Worm (Caenorhabditis elegans) whole organism, L1 larva: ENCODE data around the gene C51E3.9.

Source experiments
- C04F5.9 ChIP-seq: sonication (generic microtip); optimal IDR thresholded peaks from 2 replicates; lab custom pipeline; 2016; ENCODE audit warnings: missing genetic modification characterization, missing compliant biosample characterization
- C34B4.2 ChIP-seq: sonication (generic microtip); optimal IDR thresholded peaks from 2 replicates; lab custom pipeline; 2017; ENCODE audit warnings: mild to moderate bottlenecking, missing genetic modification characterization, missing compliant biosample characterization
- Y116A8C.19 ChIP-seq: sonication (generic microtip); optimal IDR thresholded peaks from 2 replicates; lab custom pipeline; 2016; ENCODE audit warnings: missing compliant biosample characterization, missing genetic modification characterization, borderline replicate concordance
- aha-1 ChIP-seq: fragments of 150-350 bp; optimal IDR thresholded peaks from 2 replicates; lab custom pipeline; 2014; ENCODE audit warnings: missing biosample characterization, missing genetic modification characterization
- ama-1 ChIP-seq: fragments of 150-350 bp; optimal IDR thresholded peaks from 2 replicates; lab custom pipeline; 2014
- blmp-1 ChIP-seq: fragments of 150-350 bp; optimal IDR thresholded peaks from 2 replicates; lab custom pipeline; 2014; ENCODE audit warnings: missing biosample characterization, missing genetic modification characterization
- ceh-63 ChIP-seq: fragments of 200-800 bp; sonication (Bioruptor generic); optimal IDR thresholded peaks from 2 replicates; lab custom pipeline; 2018; ENCODE audit warnings: mild to moderate bottlenecking, missing genetic modification characterization, missing compliant biosample characterization
- ceh-8 ChIP-seq: fragments of 200-800 bp; sonication (Bioruptor generic); optimal IDR thresholded peaks from 2 replicates; lab custom pipeline; 2018; ENCODE audit warnings: mild to moderate bottlenecking, missing genetic modification characterization, moderate library complexity, missing compliant biosample characterization
- ceh-82 ChIP-seq, 3 experiments: fragments of 150-350 bp in 1 of 3; sonication (generic microtip) in 2 of 3; optimal IDR thresholded peaks; 2 replicates each; lab custom pipeline; 2014 to 2017; ENCODE audit warnings: missing biosample characterization in 3 of 3, missing genetic modification characterization in 3 of 3
- ceh-88 ChIP-seq: fragments of 200-800 bp; sonication (Bioruptor generic); IDR thresholded peaks from 2 replicates; pipeline ENCODE4 v1.3.6; 2022; ENCODE audit warnings: missing genetic modification characterization, missing compliant biosample characterization
- ces-1 ChIP-seq: fragments of 150-350 bp; optimal IDR thresholded peaks from 2 replicates; lab custom pipeline; 2014; ENCODE audit warnings: missing biosample characterization, missing genetic modification reagents, missing genetic modification characterization
- dsc-1 ChIP-seq: sonication (generic microtip); optimal IDR thresholded peaks from 2 replicates; lab custom pipeline; 2016; ENCODE audit warnings: mild to moderate bottlenecking, missing genetic modification characterization, missing compliant biosample characterization
- elt-2 ChIP-seq: sonication (generic microtip); optimal IDR thresholded peaks from 2 replicates; lab custom pipeline; 2016; ENCODE audit warnings: missing genetic modification characterization, mild to moderate bottlenecking, inconsistent platforms, missing compliant biosample characterization, missing genetic modification reagents
- elt-3 ChIP-seq, 6 experiments: fragments of 150-350 bp in 1 of 6; sonication (generic microtip); optimal IDR thresholded peaks; 2 replicates each; lab custom pipeline; 2017 to 2018; ENCODE audit warnings: missing biosample characterization in 6 of 6, missing genetic modification characterization in 6 of 6, inconsistent platforms in 1 of 6
- ets-5 ChIP-seq: fragments of 200-800 bp; sonication (Bioruptor generic); IDR thresholded peaks from 2 replicates; pipeline ENCODE4 v1.3.6; 2022; ENCODE audit warnings: missing genetic modification characterization, missing compliant biosample characterization
- fkh-10 ChIP-seq: sonication (generic microtip); optimal IDR thresholded peaks from 2 replicates; lab custom pipeline; 2017; ENCODE audit warnings: missing biosample characterization, missing genetic modification reagents, missing genetic modification characterization
- fos-1 ChIP-seq: fragments of 150-350 bp; optimal IDR thresholded peaks from 2 replicates; lab custom pipeline; 2014; ENCODE audit warnings: missing biosample characterization, missing genetic modification characterization
- grh-1 ChIP-seq: fragments of 200-800 bp; sonication (Bioruptor generic); IDR thresholded peaks from 2 replicates; pipeline ENCODE4 v1.3.6; 2022; ENCODE audit warnings: missing genetic modification reagents, missing genetic modification characterization, missing compliant biosample characterization
- hlh-17 ChIP-seq: fragments of 200-800 bp; sonication (Bioruptor generic); optimal IDR thresholded peaks from 2 replicates; lab custom pipeline; 2018; ENCODE audit warnings: missing genetic modification characterization, mild to moderate bottlenecking, missing compliant biosample characterization, moderate library complexity, borderline replicate concordance
- hpl-2 ChIP-seq: fragments of 150-350 bp; optimal IDR thresholded peaks from 2 replicates; lab custom pipeline; 2014; ENCODE audit warnings: missing biosample characterization, missing genetic modification reagents, missing genetic modification characterization
- isw-1 ChIP-seq: fragments of 200-800 bp; sonication (Bioruptor generic); IDR thresholded peaks from 2 replicates; pipeline ENCODE4 v1.3.6; 2022; ENCODE audit warnings: missing genetic modification characterization, missing compliant biosample characterization
- lin-13 ChIP-seq: fragments of 150-350 bp; optimal IDR thresholded peaks from 2 replicates; lab custom pipeline; 2014; ENCODE audit warnings: missing biosample characterization, missing genetic modification reagents, missing genetic modification characterization
- lin-15B ChIP-seq: fragments of 150-350 bp; sonication (generic microtip); optimal IDR thresholded peaks from 3 replicates; lab custom pipeline; 2014; ENCODE audit warnings: missing biosample characterization, missing genetic modification characterization
- lin-35 ChIP-seq, 2 experiments: fragments of 150-350 bp; optimal IDR thresholded peaks; 2 replicates each; lab custom pipeline; 2014; ENCODE audit warnings: missing biosample characterization in 2 of 2, missing genetic modification characterization in 2 of 2, missing genetic modification reagents in 2 of 2
- lir-3 ChIP-seq: sonication (generic microtip); optimal IDR thresholded peaks from 2 replicates; lab custom pipeline; 2016; ENCODE audit warnings: mild to moderate bottlenecking, missing genetic modification characterization, moderate library complexity, missing compliant biosample characterization; ENCODE audit not compliant: poor library complexity
- mdl-1 ChIP-seq, 2 experiments: fragments of 150-350 bp; optimal IDR thresholded peaks; 2 replicates each; lab custom pipeline; 2014 to 2017; ENCODE audit warnings: missing biosample characterization in 2 of 2, missing genetic modification characterization in 2 of 2, inconsistent platforms in 1 of 2
- mef-2 ChIP-seq: fragments of 150-350 bp; optimal IDR thresholded peaks from 2 replicates; lab custom pipeline; 2014; ENCODE audit warnings: missing biosample characterization, missing genetic modification characterization
- mep-1 ChIP-seq: fragments of 150-350 bp; optimal IDR thresholded peaks from 2 replicates; lab custom pipeline; 2014; ENCODE audit warnings: missing biosample characterization, missing genetic modification characterization
- nhr-11 ChIP-seq: fragments of 150-350 bp; optimal IDR thresholded peaks from 2 replicates; lab custom pipeline; 2014; ENCODE audit warnings: missing biosample characterization, missing genetic modification characterization
- nhr-20 ChIP-seq: sonication (generic microtip); optimal IDR thresholded peaks from 2 replicates; lab custom pipeline; 2016; ENCODE audit warnings: mild to moderate bottlenecking, missing genetic modification characterization, missing compliant biosample characterization
- nhr-237 ChIP-seq: fragments of 150-350 bp; optimal IDR thresholded peaks from 2 replicates; lab custom pipeline; 2014; ENCODE audit warnings: missing biosample characterization, missing genetic modification characterization
- nhr-28 ChIP-seq: fragments of 150-350 bp; optimal IDR thresholded peaks from 2 replicates; lab custom pipeline; 2014; ENCODE audit warnings: missing biosample characterization, missing genetic modification characterization
- nhr-47 ChIP-seq: sonication (generic microtip); optimal IDR thresholded peaks from 2 replicates; lab custom pipeline; 2016; ENCODE audit warnings: mild to moderate bottlenecking, missing genetic modification characterization, moderate library complexity, missing compliant biosample characterization
- nhr-71 ChIP-seq: sonication (generic microtip); optimal IDR thresholded peaks from 2 replicates; lab custom pipeline; 2016; ENCODE audit warnings: mild to moderate bottlenecking, missing genetic modification characterization, moderate library complexity, missing compliant biosample characterization
- nhr-77 ChIP-seq: fragments of 150-350 bp; optimal IDR thresholded peaks from 2 replicates; lab custom pipeline; 2014; ENCODE audit warnings: missing biosample characterization, missing genetic modification characterization
- nhr-84 ChIP-seq: sonication (generic microtip); optimal IDR thresholded peaks from 2 replicates; lab custom pipeline; 2017; ENCODE audit warnings: missing biosample characterization, missing genetic modification characterization
- nhr-85 ChIP-seq: sonication (generic microtip); peaks from one replicate; lab custom pipeline; 2016; ENCODE audit warnings: missing genetic modification characterization, inconsistent platforms, missing compliant biosample characterization
- nhr-90 ChIP-seq: sonication (generic microtip); optimal IDR thresholded peaks from 2 replicates; lab custom pipeline; 2016; ENCODE audit warnings: mild to moderate bottlenecking, missing genetic modification characterization, missing compliant biosample characterization; ENCODE audit not compliant: poor library complexity
- pag-3 ChIP-seq: sonication (generic microtip); optimal IDR thresholded peaks from 2 replicates; lab custom pipeline; 2017; ENCODE audit warnings: missing genetic modification characterization, mild to moderate bottlenecking, missing compliant biosample characterization, antibody characterized with exemption, borderline replicate concordance; ENCODE audit not compliant: insufficient read depth
- pqm-1 ChIP-seq: sonication (generic microtip); optimal IDR thresholded peaks from 3 replicates; lab custom pipeline; 2017; ENCODE audit warnings: missing biosample characterization, missing genetic modification characterization
- rnt-1 ChIP-seq: sonication (generic microtip); optimal IDR thresholded peaks from 2 replicates; lab custom pipeline; 2016; ENCODE audit warnings: mild to moderate bottlenecking, missing genetic modification characterization, moderate library complexity, missing compliant biosample characterization
- skn-1 ChIP-seq: fragments of 150-350 bp; optimal IDR thresholded peaks from 2 replicates; lab custom pipeline; 2014; ENCODE audit warnings: missing biosample characterization, missing genetic modification characterization
- snu-23 ChIP-seq: sonication (generic microtip); optimal IDR thresholded peaks from 2 replicates; lab custom pipeline; 2016; ENCODE audit warnings: missing genetic modification characterization, missing compliant biosample characterization
- sup-37 ChIP-seq: fragments of 200-800 bp; sonication (Bioruptor generic); optimal IDR thresholded peaks from 2 replicates; lab custom pipeline; 2018; ENCODE audit warnings: mild to moderate bottlenecking, missing genetic modification characterization, missing compliant biosample characterization
- tbx-2 ChIP-seq: sonication (generic microtip); optimal IDR thresholded peaks from 2 replicates; lab custom pipeline; 2016; ENCODE audit warnings: missing genetic modification characterization, missing compliant biosample characterization
- tlp-1 ChIP-seq: fragments of 150-350 bp; optimal IDR thresholded peaks from 2 replicates; lab custom pipeline; 2014; ENCODE audit warnings: missing biosample characterization, missing genetic modification characterization
- unc-130 ChIP-seq: fragments of 150-350 bp; optimal IDR thresholded peaks from 2 replicates; lab custom pipeline; 2017; ENCODE audit warnings: missing biosample characterization, missing genetic modification characterization, inconsistent platforms
- unc-30 ChIP-seq: sonication (generic microtip); optimal IDR thresholded peaks from 2 replicates; lab custom pipeline; 2017; ENCODE audit warnings: missing biosample characterization, missing genetic modification characterization
- unc-62 ChIP-seq: fragments of 150-350 bp; optimal IDR thresholded peaks from 2 replicates; lab custom pipeline; 2014; ENCODE audit warnings: missing biosample characterization, missing genetic modification reagents, missing genetic modification characterization
- vab-15 ChIP-seq: sonication (generic microtip); optimal IDR thresholded peaks from 2 replicates; lab custom pipeline; 2017; ENCODE audit warnings: missing genotype, mild to moderate bottlenecking, missing genetic modification characterization, missing compliant biosample characterization
- xbp-1 ChIP-seq: sonication (generic microtip); optimal IDR thresholded peaks from 2 replicates; lab custom pipeline; 2016; ENCODE audit warnings: missing genetic modification characterization, missing compliant biosample characterization
- zag-1 ChIP-seq: fragments of 150-350 bp; optimal IDR thresholded peaks from 2 replicates; lab custom pipeline; 2014; ENCODE audit warnings: missing biosample characterization, missing genetic modification characterization
- zip-4 ChIP-seq: fragments of 200-800 bp; sonication (Bioruptor generic); optimal IDR thresholded peaks from 2 replicates; lab custom pipeline; 2018; ENCODE audit warnings: mild to moderate bottlenecking, missing genetic modification characterization, moderate library complexity, missing compliant biosample characterization
- ztf-4 ChIP-seq: fragments of 150-350 bp; optimal IDR thresholded peaks from 2 replicates; lab custom pipeline; 2014; ENCODE audit warnings: missing biosample characterization, missing genetic modification characterization

C51E3.9 gene

DNA sequence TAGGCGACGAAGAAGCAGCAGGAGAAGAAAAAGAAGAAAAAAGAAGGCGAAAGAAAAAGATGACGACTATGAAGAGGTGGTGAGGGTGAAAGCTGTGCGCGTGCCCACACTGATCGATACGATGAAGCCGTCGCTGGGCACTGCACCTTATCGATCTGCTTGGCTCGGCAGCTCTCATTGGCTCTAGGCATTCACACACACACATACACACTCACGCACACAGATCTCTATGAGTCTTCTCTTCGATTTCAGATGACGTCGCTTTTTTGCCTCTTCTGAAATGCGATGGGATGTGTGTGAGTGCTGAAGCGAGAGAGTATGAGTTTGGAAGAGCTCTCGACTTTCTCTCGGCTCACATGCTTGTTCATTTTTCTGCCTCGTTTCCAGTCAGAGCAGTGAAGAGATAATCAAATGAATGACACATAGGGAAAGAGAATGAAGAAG lies 28.9 kb downstream of the C51E3.9 start (continued):
- TF ChIP-seq hlh-17 (GFP tag; lab: Kevin White, UChicago) (no peak), lin-35 (GFP tag; optimal IDR thresholded peaks at IDR 0.05; lab: Kevin White, UChicago) (peak in 1 of 2 experiments; percentile 62), hpl-2 (no peak), nhr-84 (tag; lab: Kevin White, UChicago) (no peak), blmp-1 (tag; lab: Kevin White, UChicago) (no peak), unc-62 (GFP tag; lab: Kevin White, UChicago) (no peak), pag-3 (tag; lab: Kevin White, UChicago) (no peak), unc-130 (tag; lab: Kevin White, UChicago) (no peak), tbx-2 (peak; percentile 82), Y116A8C.19 (tag; lab: Kevin White, UChicago) (no peak), mdl-1 (tag; optimal IDR thresholded peaks at IDR 0.05; lab: Kevin White, UChicago) (peak in 1 of 2 experiments; percentile 51), lin-15B (tag; lab: Kevin White, UChicago) (peak; percentile 5), lin-13 (GFP tag; lab: Kevin White, UChicago) (peak; percentile 71), pqm-1 (tag; lab: Kevin White, UChicago) (no peak), fkh-10 (peak; percentile 97), elt-3 (tag; optimal IDR thresholded peaks at IDR 0.05; lab: Kevin White, UChicago) (no peak), grh-1 (GFP tag; lab: Robert Waterston, UW) (no peak), ceh-8 (GFP tag; lab: Kevin White, UChicago) (peak; percentile 77), ztf-4 (tag; lab: Kevin White, UChicago) (peak; percentile 76), zip-4 (GFP tag; lab: Kevin White, UChicago) (no peak), nhr-11 (tag; lab: Kevin White, UChicago) (no peak), ceh-63 (GFP tag; lab: Kevin White, UChicago) (no peak), nhr-85 (tag; lab: Kevin White, UChicago) (no peak), nhr-90 (tag; lab: Kevin White, UChicago) (no peak), dsc-1 (peak; percentile 68), ces-1 (GFP tag; lab: Kevin White, UChicago) (peak; percentile 70), ama-1 (lab: Kevin White, UChicago) (no peak), fos-1 (peak; percentile 74), nhr-28 (tag; lab: Kevin White, UChicago) (no peak), elt-2 (no peak), lir-3 (no peak), isw-1 (GFP tag; lab: Robert Waterston, UW) (peak; percentile 78), C34B4.2 (no peak), ceh-82 (tag; optimal IDR thresholded peaks at IDR 0.05; lab: Kevin White, UChicago) (peak; percentile 44 to 81 (median 54)), xbp-1 (tag; lab: Kevin White, UChicago) (peak; percentile 66), snu-23 (GFP tag; lab: Kevin White, UChicago) (peak; percentile 71), sup-37 (no peak), nhr-77 (tag; lab: Kevin White, UChicago) (no peak), rnt-1 (tag; lab: Kevin White, UChicago) (no peak), zag-1 (tag; lab: Kevin White, UChicago) (peak; percentile 75), aha-1 (tag; lab: Kevin White, UChicago) (no peak), skn-1 (no peak), mep-1 (tag; lab: Kevin White, UChicago) (peak; percentile 55), mef-2 (peak; percentile 53), nhr-237 (tag; lab: Kevin White, UChicago) (peak; percentile 24), C04F5.9 (no peak), ets-5 (GFP tag; lab: Robert Waterston, UW) (no peak), nhr-20 (tag; lab: Kevin White, UChicago) (peak; percentile 20), unc-30 (tag; lab: Kevin White, UChicago) (no peak), nhr-71 (peak; percentile 90), nhr-47 (peak; percentile 87), vab-15 (tag; lab: Kevin White, UChicago) (no peak), tlp-1 (tag; lab: Kevin White, UChicago) (no peak), ceh-88 (GFP tag; lab: Robert Waterston, UW) (peak; percentile 46; the same call in 1 of the 2 replicates)
